Worm (Caenorhabditis elegans): ENCODE data around the gene col-101.

The col-101 gene

ce11 chrIV:326564-327070 is at the start of gene col-101:
col-101 (minus strand) TSS chrIV:327020.
- no peak for TF ChIP-seq ceh-48 (tag; optimal IDR thresholded peaks at IDR 0.05)
- no peak for TF ChIP-seq ceh-30 (tag; optimal IDR thresholded peaks at IDR 0.05)
- no peak for TF ChIP-seq pax-1 (tag; optimal IDR thresholded peaks at IDR 0.05)
- TF ChIP-seq npax-4 (tag; optimal IDR thresholded peaks at IDR 0.05): no peak
- TF ChIP-seq unc-3 (GFP tag; conservative IDR thresholded peaks at IDR 0.05): no peak
- TF ChIP-seq unc-3 (tag; optimal IDR thresholded peaks at IDR 0.05): no peak
- TF ChIP-seq hlh-13 (GFP tag; optimal IDR thresholded peaks at IDR 0.05): no peak
- TF ChIP-seq C08G9.2 (tag; optimal IDR thresholded peaks at IDR 0.05): no peak
- TF ChIP-seq ceh-34 (tag; optimal IDR thresholded peaks at IDR 0.05): no peak
- TF ChIP-seq unc-42 (tag; optimal IDR thresholded peaks at IDR 0.05): no peak
- TF ChIP-seq zip-5 (tag; optimal IDR thresholded peaks at IDR 0.05): no peak
- no peak for TF ChIP-seq ahr-1 (tag; optimal IDR thresholded peaks at IDR 0.05)
- no peak for TF ChIP-seq pag-3 (tag; optimal IDR thresholded peaks at IDR 0.05; ENCODE audit: borderline replicate concordance)
- TF ChIP-seq tbx-7 (tag; optimal IDR thresholded peaks at IDR 0.05): no peak
- TF ChIP-seq unc-55 (GFP tag; optimal IDR thresholded peaks at IDR 0.05): no peak

ce11 chrIV:375915-376314 is 49.1 kb upstream of the col-101 start, which contains the start of gene fln-1:
fln-1 (minus strand) TSS chrIV:376015.
- TF ChIP-seq che-1 (tag; optimal IDR thresholded peaks at IDR 0.05): no peak

- TF ChIP-seq ceh-2 (tag; optimal IDR thresholded peaks at IDR 0.05) (no peak), lin-11 (tag; optimal IDR thresholded peaks at IDR 0.05) (no peak), tbx-2 (tag; optimal IDR thresholded peaks at IDR 0.05) (no peak)
These were observed 47.1 kb upstream of the col-101 start for ce11 chrIV:373963-374362.

- TF ChIP-seq ceh-31 (tag; optimal IDR thresholded peaks at IDR 0.05) (peak; percentile 33), eyg-1 (tag; optimal IDR thresholded peaks at IDR 0.05) (no peak), ceh-22 (tag; optimal IDR thresholded peaks at IDR 0.05) (no peak), C38D4.7 (GFP tag; optimal IDR thresholded peaks at IDR 0.05) (no peak), C08G9.2 (tag; optimal IDR thresholded peaks at IDR 0.05) (no peak), odd-2 (tag; optimal IDR thresholded peaks at IDR 0.05) (no peak)
These were observed 45.4 kb upstream of the col-101 start for ce11 chrIV:372146-372789.

DNA sequence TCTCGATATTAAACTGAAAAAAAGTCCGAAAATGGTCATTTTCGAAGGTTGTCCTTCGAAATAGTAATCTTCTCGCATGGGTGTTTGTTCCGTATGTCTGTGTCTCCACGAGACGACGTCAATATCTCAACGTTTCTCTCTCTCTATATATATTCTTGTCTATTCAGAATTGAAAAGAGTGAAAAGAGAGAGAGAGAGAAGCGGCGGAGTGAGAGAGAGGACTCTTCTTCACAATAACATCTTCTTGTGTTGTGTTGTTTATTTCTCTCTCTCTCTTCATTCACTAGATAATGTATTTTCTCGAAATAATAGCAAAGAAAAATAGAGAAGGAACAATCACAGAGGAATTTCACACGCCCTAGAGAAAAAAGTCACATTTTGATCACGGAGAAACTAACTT is 39.6 kb upstream of the col-101 start:
- no peak for TF ChIP-seq K09A11.1 (tag; optimal IDR thresholded peaks at IDR 0.05; ENCODE audit: insufficient read depth)
- TF ChIP-seq ceh-30 (tag; optimal IDR thresholded peaks at IDR 0.05): no peak
- peak; percentile 18 for TF ChIP-seq tbx-2 (tag; optimal IDR thresholded peaks at IDR 0.05)
- peak; percentile 60 for TF ChIP-seq ceh-31 (tag; optimal IDR thresholded peaks at IDR 0.05)
- no peak for TF ChIP-seq elt-2 (tag; optimal IDR thresholded peaks at IDR 0.05)
- peak; percentile 6 for TF ChIP-seq ceh-18 (tag; optimal IDR thresholded peaks at IDR 0.05)
- peak; percentile 53 for TF ChIP-seq unc-42 (tag; optimal IDR thresholded peaks at IDR 0.05)
- peak; percentile 27 for TF ChIP-seq nfya-1 (tag; optimal IDR thresholded peaks at IDR 0.05)
- peak; percentile 73 for TF ChIP-seq unc-55 (GFP tag; optimal IDR thresholded peaks at IDR 0.05)
- TF ChIP-seq dve-1 (tag; optimal IDR thresholded peaks at IDR 0.05): no peak

ce11 chrIV:364983-365382 is 38.2 kb upstream of the col-101 start:
- TF ChIP-seq ceh-24 (tag; optimal IDR thresholded peaks at IDR 0.05) (no peak), hlh-30 (tag; optimal IDR thresholded peaks at IDR 0.05; ENCODE audit: insufficient read depth) (peak; percentile 28), sox-4 (tag; optimal IDR thresholded peaks at IDR 0.05) (no peak), ceh-18 (tag; optimal IDR thresholded peaks at IDR 0.05) (peak; percentile 16), unc-55 (GFP tag; optimal IDR thresholded peaks at IDR 0.05) (peak; percentile 11)
